Worm (Caenorhabditis elegans) whole organism, L4/young adult: ENCODE measurements around the gene pgm-1.

Source experiments
- W03F9.2 ChIP-seq: fragments of 150-350 bp; optimal IDR thresholded peaks from 2 replicates; lab custom pipeline; 2014; ENCODE audit warnings: missing biosample characterization, missing genetic modification characterization
- dao-5 ChIP-seq: sonication (generic microtip); optimal IDR thresholded peaks from 2 replicates; lab custom pipeline; 2016; ENCODE audit warnings: missing genotype, missing genetic modification characterization, moderate library complexity, missing compliant biosample characterization
- him-1 ChIP-seq: sonication (generic microtip); optimal IDR thresholded peaks from 2 replicates; lab custom pipeline; 2016; ENCODE audit warnings: missing genotype, missing genetic modification reagents, missing genetic modification characterization, missing compliant biosample characterization

DNA sequence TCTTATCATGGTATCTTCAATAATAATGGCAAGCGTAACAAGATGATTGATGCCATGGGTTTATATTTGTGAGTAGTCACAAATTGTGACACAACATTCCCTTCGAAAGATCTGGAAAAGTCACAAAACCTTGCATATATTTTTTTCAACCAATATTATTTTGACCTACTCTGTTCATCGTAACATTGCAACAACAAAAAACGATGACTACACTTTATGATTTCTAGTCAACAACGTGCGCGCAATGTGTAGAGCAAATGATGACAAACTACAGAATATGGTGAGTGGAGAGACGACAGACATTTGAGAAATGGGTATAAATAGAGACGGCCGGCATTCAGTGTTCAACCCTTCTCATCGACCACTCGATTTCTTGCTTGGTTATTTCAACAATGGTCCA is 7.5 kb upstream of the pgm-1 start, which contains the start of gene gst-7:
- no peak for TF ChIP-seq him-1
- TF ChIP-seq dao-5 = no peak
- no peak for TF ChIP-seq W03F9.2 (tag; lab: Kevin White, UChicago)
